Fruit fly (Drosophila melanogaster) whole organism, wandering third instar larva: ENCODE measurements around the gene CG14186.

Experiments used
- Abd-B ChIP-seq: fragments of >200 bp; optimal IDR thresholded peaks from 2 replicates; lab custom pipeline; 2017; ENCODE audit warnings: missing biosample characterization, missing genetic modification characterization
- CG32264 ChIP-seq: fragments of 200-800 bp; sonication (Bioruptor generic); optimal IDR thresholded peaks from 2 replicates; lab custom pipeline; 2016; ENCODE audit warnings: missing biosample characterization, missing genetic modification characterization
- CG9705 ChIP-seq: fragments of 200-800 bp; sonication (Bioruptor generic); optimal IDR thresholded peaks from 2 replicates; lab custom pipeline; 2018; ENCODE audit warnings: missing biosample characterization, mild to moderate bottlenecking, missing genetic modification characterization
- CrebA ChIP-seq: fragments of 200-800 bp; sonication (Bioruptor generic); optimal IDR thresholded peaks from 2 replicates; lab custom pipeline; 2016; ENCODE audit warnings: missing biosample characterization, mild to moderate bottlenecking, missing genetic modification characterization, borderline replicate concordance
- Dfd ChIP-seq: fragments of >200 bp; optimal IDR thresholded peaks from 2 replicates; lab custom pipeline; 2017; ENCODE audit warnings: missing biosample characterization, missing genetic modification characterization
- Dif ChIP-seq: fragments of 200-275, 200-300 bp; sonication (Bioruptor generic); optimal IDR thresholded peaks from 2 replicates; lab custom pipeline; 2018; ENCODE audit warnings: missing biosample characterization, missing genetic modification characterization; ENCODE audit not compliant: partially characterized antibody
- GATAd ChIP-seq: sonication (Bioruptor generic); optimal IDR thresholded peaks from 2 replicates; lab custom pipeline; 2016; ENCODE audit warnings: missing biosample characterization, missing genetic modification characterization
- Hnf4 ChIP-seq: fragments of 200-800 bp; sonication (Bioruptor generic); optimal IDR thresholded peaks from 2 replicates; lab custom pipeline; 2016; ENCODE audit warnings: missing biosample characterization, mild to moderate bottlenecking, missing genetic modification characterization
- Hr78 ChIP-seq: fragments of >200 bp; optimal IDR thresholded peaks from 2 replicates; lab custom pipeline; 2017; ENCODE audit warnings: missing biosample characterization, missing genetic modification characterization
- Hr83 ChIP-seq: fragments of 200-300 bp; sonication (Bioruptor generic); optimal IDR thresholded peaks from 2 replicates; lab custom pipeline; 2016; ENCODE audit warnings: missing biosample characterization, mild to moderate bottlenecking, missing genetic modification characterization, moderate library complexity; ENCODE audit not compliant: poor library complexity, severe bottlenecking
- OdsH ChIP-seq: fragments of 200-800 bp; sonication (Bioruptor generic); optimal IDR thresholded peaks from 2 replicates; lab custom pipeline; 2016; ENCODE audit warnings: missing biosample characterization, mild to moderate bottlenecking, missing genetic modification characterization
- dmrt93B ChIP-seq: fragments of 200-800 bp; sonication (Bioruptor generic); optimal IDR thresholded peaks from 2 replicates; lab custom pipeline; 2018; ENCODE audit warnings: missing biosample characterization, mild to moderate bottlenecking, missing genetic modification characterization
- dsf ChIP-seq: sonication (Bioruptor generic); optimal IDR thresholded peaks from 2 replicates; lab custom pipeline; 2016; ENCODE audit warnings: missing biosample characterization, missing genetic modification characterization, borderline replicate concordance
- ey ChIP-seq: fragments of 200-800 bp; sonication (Bioruptor generic); optimal IDR thresholded peaks from 2 replicates; lab custom pipeline; 2016; ENCODE audit warnings: missing biosample characterization, missing genetic modification characterization
- foxo ChIP-seq, 2 experiments: fragments of 200-800 bp; sonication (Bioruptor generic); optimal IDR thresholded peaks; 2 replicates in 1 of 2; 3 replicates in 1 of 2; lab custom pipeline; 2016 to 2017; ENCODE audit warnings: missing biosample characterization in 2 of 2, missing genetic modification characterization in 2 of 2
- jim ChIP-seq: fragments of 175-275, 200-325 bp; sonication (Bioruptor generic); optimal IDR thresholded peaks from 2 replicates; lab custom pipeline; 2016; ENCODE audit warnings: missing biosample characterization, mild to moderate bottlenecking, missing genetic modification characterization
- lola ChIP-seq: fragments of >200 bp; optimal IDR thresholded peaks from 2 replicates; lab custom pipeline; 2017; ENCODE audit warnings: missing biosample characterization, missing genetic modification characterization
- psq ChIP-seq: fragments of 200-800 bp; sonication (Bioruptor generic); optimal IDR thresholded peaks from 3 replicates; lab custom pipeline; 2017; ENCODE audit warnings: missing biosample characterization, mild to moderate bottlenecking, missing genetic modification characterization, moderate library complexity
- sage ChIP-seq: fragments of 200-800 bp; sonication (Bioruptor generic); optimal IDR thresholded peaks from 2 replicates; lab custom pipeline; 2016; ENCODE audit warnings: missing biosample characterization, mild to moderate bottlenecking, missing genetic modification characterization
- sv ChIP-seq: fragments of 200-800 bp; sonication (Bioruptor generic); optimal IDR thresholded peaks from 3 replicates; lab custom pipeline; 2016; ENCODE audit warnings: missing biosample characterization, missing genetic modification characterization
- tai ChIP-seq: sonication (Bioruptor generic); optimal IDR thresholded peaks from 2 replicates; lab custom pipeline; 2016; ENCODE audit warnings: missing biosample characterization, missing genetic modification characterization
- woc ChIP-seq: sonication (Bioruptor generic); optimal IDR thresholded peaks from 2 replicates; lab custom pipeline; 2016; ENCODE audit warnings: missing biosample characterization, mild to moderate bottlenecking, missing genetic modification characterization

CG14186 gene

dm6 chr3L:20088755-20089334 lies 14.8 kb downstream of the CG14186 start, which contains the start of gene sNPF-R:
Gene sNPF-R (minus strand): TSS chr3L:20089007.
- TF ChIP-seq lola (GFP tag; lab: Kevin White, UChicago): no peak
- TF ChIP-seq, all 38 proteins: peak for 0

DNA sequence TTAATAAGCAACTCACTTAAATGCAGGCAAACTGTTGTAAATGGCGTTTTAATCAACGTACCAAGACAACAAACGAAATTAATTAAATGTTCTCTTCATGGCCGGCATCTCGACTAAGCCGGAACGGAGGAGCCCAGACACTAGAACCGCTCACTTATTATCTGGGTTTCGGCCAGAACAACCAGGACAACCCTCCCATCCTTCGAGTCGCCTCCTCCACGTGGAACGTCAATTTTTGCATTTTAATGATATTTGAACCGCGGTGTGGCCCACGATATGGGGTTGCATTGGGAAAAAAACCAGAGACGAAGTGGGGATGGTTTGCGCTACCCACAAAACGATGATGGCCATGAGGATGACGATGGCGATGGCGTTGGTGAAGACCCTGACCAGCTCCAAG lies 18.6 kb downstream of the CG14186 start:
- TF ChIP-seq lola (GFP tag; lab: Kevin White, UChicago) (no peak), Hr83 (GFP tag; lab: Kevin White, UChicago) (no peak), CG32264 (GFP tag; lab: Kevin White, UChicago) (no peak), Dif (no peak), Hr78 (GFP tag; lab: Kevin White, UChicago) (no peak), foxo (GFP tag; optimal IDR thresholded peaks at IDR 0.05; lab: Kevin White, UChicago) (no peak), ey (GFP tag; lab: Kevin White, UChicago) (no peak), dsf (no peak)
- TF ChIP-seq, all 38 proteins: peak for 0

dm6 chr3L:20062546-20062945 lies 41.1 kb downstream of the CG14186 start:
- no peak for TF ChIP-seq CrebA
- no peak for TF ChIP-seq CG9705 (GFP tag; lab: Kevin White, UChicago)
- TF ChIP-seq woc: no peak
- TF ChIP-seq Hnf4 (GFP tag; lab: Kevin White, UChicago): no peak
- TF ChIP-seq dsf: no peak
- TF ChIP-seq Hr83 (GFP tag; lab: Kevin White, UChicago): no peak
- no peak for TF ChIP-seq CG32264 (GFP tag; lab: Kevin White, UChicago)
- TF ChIP-seq lola (GFP tag; lab: Kevin White, UChicago): no peak
- TF ChIP-seq GATAd (GFP tag; lab: Kevin White, UChicago): no peak
- TF ChIP-seq psq (GFP tag; lab: Kevin White, UChicago): no peak
- TF ChIP-seq sv (GFP tag; lab: Kevin White, UChicago): no peak
- TF ChIP-seq tai (GFP tag; lab: Kevin White, UChicago): no peak
- TF ChIP-seq sage (GFP tag; lab: Kevin White, UChicago): no peak
- TF ChIP-seq jim (GFP tag; lab: Kevin White, UChicago): no peak
- TF ChIP-seq OdsH (GFP tag; lab: Kevin White, UChicago): no peak
- no peak for TF ChIP-seq dmrt93B (GFP tag; lab: Kevin White, UChicago)
- no peak for TF ChIP-seq Abd-B (GFP tag; lab: Kevin White, UChicago)
- no peak for TF ChIP-seq Dfd (GFP tag; lab: Kevin White, UChicago)
- no peak for TF ChIP-seq ey (GFP tag; lab: Kevin White, UChicago)
